Worm (Caenorhabditis elegans) whole organism, early embryonic: ENCODE measurements around the gene srsx-33.

ENCODE experiments used
- F13C5.2 ChIP-seq: sonication (generic microtip); optimal IDR thresholded peaks from 2 replicates; lab custom pipeline; 2017; ENCODE audit warnings: mild to moderate bottlenecking, missing genetic modification characterization, inconsistent platforms, missing compliant biosample characterization
- aly-1 ChIP-seq: sonication (generic microtip); optimal IDR thresholded peaks from 2 replicates; lab custom pipeline; 2016; ENCODE audit warnings: missing genetic modification characterization, missing compliant biosample characterization
- ama-1 ChIP-seq: fragments of 150-350 bp; optimal IDR thresholded peaks from 2 replicates; lab custom pipeline; 2014
- ceh-13 ChIP-seq: fragments of 200-800 bp; sonication (Bioruptor generic); optimal IDR thresholded peaks from 2 replicates; lab custom pipeline; 2018; ENCODE audit warnings: mild to moderate bottlenecking, missing genetic modification characterization, missing compliant biosample characterization
- ceh-36 ChIP-seq: sonication (generic microtip); optimal IDR thresholded peaks from 2 replicates; lab custom pipeline; 2016; ENCODE audit warnings: missing genetic modification characterization, inconsistent platforms, missing compliant biosample characterization
- ets-7 ChIP-seq: sonication (generic microtip); optimal IDR thresholded peaks from 2 replicates; lab custom pipeline; 2016; ENCODE audit warnings: missing genotype, missing genetic modification characterization, missing compliant biosample characterization
- flt-1 ChIP-seq: fragments of 200-800 bp; sonication (Bioruptor generic); IDR thresholded peaks from 2 replicates; pipeline ENCODE4 v1.3.6; 2022; ENCODE audit warnings: missing genetic modification characterization, missing compliant biosample characterization
- hmbx-1 ChIP-seq: sonication (generic microtip); optimal IDR thresholded peaks from 2 replicates; lab custom pipeline; 2016; ENCODE audit warnings: mild to moderate bottlenecking, missing genetic modification characterization, missing compliant biosample characterization
- hmg-4 ChIP-seq: fragments of 200-800 bp; sonication (Bioruptor generic); optimal IDR thresholded peaks from 2 replicates; lab custom pipeline; 2018; ENCODE audit warnings: mild to moderate bottlenecking, missing genetic modification characterization, missing compliant biosample characterization
- scrt-1 ChIP-seq: fragments of 200-800 bp; sonication (Bioruptor generic); IDR thresholded peaks from 2 replicates; pipeline ENCODE4 v1.3.6; 2022; ENCODE audit warnings: missing genetic modification characterization, missing compliant biosample characterization
- sea-1 ChIP-seq: fragments of 200-800 bp; sonication (Bioruptor generic); conservative IDR thresholded peaks from 2 replicates; pipeline ENCODE4 v1.3.6; 2022; ENCODE audit warnings: missing genetic modification characterization, missing compliant biosample characterization
- tbx-11 ChIP-seq: fragments of 200-800 bp; sonication (Bioruptor generic); IDR thresholded peaks from 2 replicates; pipeline ENCODE4 v1.3.6; 2022; ENCODE audit warnings: missing genetic modification characterization, missing compliant biosample characterization
- tra-4 ChIP-seq: sonication (generic microtip); optimal IDR thresholded peaks from 2 replicates; lab custom pipeline; 2017; ENCODE audit warnings: missing genetic modification characterization, missing compliant biosample characterization

- TF ChIP-seq ama-1 (lab: Kevin White, UChicago) (no peak), aly-1 (tag; lab: Kevin White, UChicago) (no peak), tbx-11 (no peak), hmbx-1 (no peak), ets-7 (tag; lab: Kevin White, UChicago) (no peak), ceh-13 (GFP tag; lab: Kevin White, UChicago) (no peak), ceh-36 (no peak), sea-1 (GFP tag; lab: Robert Waterston, UW) (no peak), hmg-4 (GFP tag; lab: Kevin White, UChicago) (no peak), tra-4 (tag; lab: Kevin White, UChicago) (no peak), flt-1 (no peak), F13C5.2 (tag; lab: Kevin White, UChicago) (no peak), scrt-1 (GFP tag; lab: Robert Waterston, UW) (no peak)
Observed at ce11 chrV:11298632-11299031, 46.3 kb upstream of the srsx-33 start, which contains the start of gene T03F7.5.
